Worm (Caenorhabditis elegans): Measurements from ENCODE around the gene nstp-7.

Gene nstp-7

ce11 chrV:576070-576469, 5.6 kb upstream of the nstp-7 start, which contains the start of gene K06H6.5:
K06H6.5 (plus strand) TSS chrV:576370.
- TF ChIP-seq hnd-1 (tag; optimal IDR thresholded peaks at IDR 0.05) (no peak), tbx-11 (GFP tag; IDR thresholded peaks at IDR 0.05) (no peak), ets-7 (tag; optimal IDR thresholded peaks at IDR 0.05) (no peak), tbx-37 (GFP tag; conservative IDR thresholded peaks at IDR 0.05) (no peak)

DNA sequence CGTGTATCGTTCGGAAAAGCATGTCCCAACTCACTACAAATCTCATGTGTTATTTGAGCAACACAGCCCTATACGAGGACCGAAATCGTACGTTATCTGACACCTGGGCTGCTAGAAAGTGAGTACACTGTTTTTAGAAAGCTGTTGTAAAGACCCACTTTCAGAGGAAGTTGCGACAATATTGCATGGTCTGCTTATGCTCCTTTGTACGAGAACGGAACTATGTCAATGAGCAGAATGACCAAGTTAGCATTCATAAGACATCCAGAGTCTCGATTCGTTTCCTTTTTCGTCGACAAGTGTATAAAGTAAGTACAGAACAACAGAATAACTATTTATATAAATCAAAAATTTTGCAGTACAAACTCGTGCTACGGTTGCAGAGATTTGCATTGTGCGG, 4.8 kb upstream of the nstp-7 start:
- TF ChIP-seq flt-1 (GFP tag; IDR thresholded peaks at IDR 0.05) (no peak), ama-1 (optimal IDR thresholded peaks at IDR 0.05) (no peak), scrt-1 (GFP tag; IDR thresholded peaks at IDR 0.05) (no peak), aly-1 (tag; optimal IDR thresholded peaks at IDR 0.05) (no peak), ceh-13 (GFP tag; optimal IDR thresholded peaks at IDR 0.05) (no peak), pes-1 (GFP tag; IDR thresholded peaks at IDR 0.05) (no peak), hmbx-1 (tag; optimal IDR thresholded peaks at IDR 0.05) (no peak), ets-7 (tag; optimal IDR thresholded peaks at IDR 0.05) (no peak), tbx-37 (GFP tag; conservative IDR thresholded peaks at IDR 0.05) (no peak), hnd-1 (tag; optimal IDR thresholded peaks at IDR 0.05) (no peak), ceh-36 (tag; optimal IDR thresholded peaks at IDR 0.05) (no peak)

ce11 chrV:578977-579376, 2.7 kb upstream of the nstp-7 start, which contains the start of gene K06H6.4:
K06H6.4 (plus strand) TSS chrV:579277.
- TF ChIP-seq hnd-1 (tag; optimal IDR thresholded peaks at IDR 0.05) (no peak), sea-1 (GFP tag; conservative IDR thresholded peaks at IDR 0.05) (no peak), tra-4 (tag; optimal IDR thresholded peaks at IDR 0.05) (no peak), aly-1 (tag; optimal IDR thresholded peaks at IDR 0.05) (no peak), scrt-1 (GFP tag; IDR thresholded peaks at IDR 0.05) (no peak), tbx-37 (GFP tag; conservative IDR thresholded peaks at IDR 0.05) (no peak), ceh-13 (GFP tag; optimal IDR thresholded peaks at IDR 0.05) (no peak), hmbx-1 (tag; optimal IDR thresholded peaks at IDR 0.05) (no peak), ets-7 (tag; optimal IDR thresholded peaks at IDR 0.05) (no peak), ama-1 (optimal IDR thresholded peaks at IDR 0.05) (no peak), ceh-36 (tag; optimal IDR thresholded peaks at IDR 0.05) (no peak), B0310.2 (tag; optimal IDR thresholded peaks at IDR 0.05) (no peak), tbx-11 (GFP tag; IDR thresholded peaks at IDR 0.05) (no peak), pes-1 (GFP tag; IDR thresholded peaks at IDR 0.05) (no peak), F13C5.2 (tag; optimal IDR thresholded peaks at IDR 0.05) (no peak), hmg-4 (GFP tag; optimal IDR thresholded peaks at IDR 0.05) (no peak), flt-1 (GFP tag; IDR thresholded peaks at IDR 0.05) (no peak)

ce11 chrV:585472-585871, 3.8 kb downstream of the nstp-7 start, which contains the start of gene K06H6.2:
K06H6.2 (plus strand) TSS chrV:585772.
- TF ChIP-seq ets-7 (tag; optimal IDR thresholded peaks at IDR 0.05) (no peak), aly-1 (tag; optimal IDR thresholded peaks at IDR 0.05) (no peak), hnd-1 (tag; optimal IDR thresholded peaks at IDR 0.05) (no peak), tbx-37 (GFP tag; conservative IDR thresholded peaks at IDR 0.05) (no peak), hmg-4 (GFP tag; optimal IDR thresholded peaks at IDR 0.05) (no peak), B0310.2 (tag; optimal IDR thresholded peaks at IDR 0.05) (no peak), tbx-11 (GFP tag; IDR thresholded peaks at IDR 0.05) (no peak), scrt-1 (GFP tag; IDR thresholded peaks at IDR 0.05) (no peak), hmbx-1 (tag; optimal IDR thresholded peaks at IDR 0.05) (no peak), tra-4 (tag; optimal IDR thresholded peaks at IDR 0.05) (no peak), flt-1 (GFP tag; IDR thresholded peaks at IDR 0.05) (no peak), sea-1 (GFP tag; conservative IDR thresholded peaks at IDR 0.05) (no peak), ama-1 (optimal IDR thresholded peaks at IDR 0.05) (no peak), ceh-36 (tag; optimal IDR thresholded peaks at IDR 0.05) (no peak), F13C5.2 (tag; optimal IDR thresholded peaks at IDR 0.05) (no peak), pes-1 (GFP tag; IDR thresholded peaks at IDR 0.05) (no peak), ceh-13 (GFP tag; optimal IDR thresholded peaks at IDR 0.05) (no peak)

DNA sequence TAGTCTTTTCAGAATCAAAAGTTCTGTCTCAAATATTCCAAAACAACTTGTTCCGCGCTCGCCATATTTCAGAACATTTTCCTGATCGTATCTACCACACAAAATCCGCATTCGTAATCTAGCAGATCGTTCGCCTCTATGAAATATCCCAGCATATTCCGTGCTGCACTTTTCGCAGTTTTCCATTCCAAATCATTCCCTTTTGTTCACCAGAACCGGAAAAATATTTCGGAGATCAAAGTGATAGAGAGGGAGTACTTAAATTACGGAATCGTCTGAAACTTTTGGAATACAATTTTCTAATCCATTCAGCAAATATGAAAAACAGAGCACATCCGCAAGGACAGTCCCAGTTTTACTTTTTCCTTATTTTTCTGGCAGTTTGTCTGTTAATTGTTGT, 6.1 kb downstream of the nstp-7 start, which contains the start of gene K06H6.1:
TSS of gene K06H6.1 (plus strand) at position 301 of the 400 bp plus-strand sequence.
- TF ChIP-seq ceh-36 (tag; optimal IDR thresholded peaks at IDR 0.05) (no peak), hmg-4 (GFP tag; optimal IDR thresholded peaks at IDR 0.05) (no peak), hnd-1 (tag; optimal IDR thresholded peaks at IDR 0.05) (no peak)

ce11 chrV:590182-590581, 8.5 kb downstream of the nstp-7 start, which contains the start of gene ZK488.6:
ZK488.6 (plus strand) TSS chrV:590482.
- no peak for TF ChIP-seq sea-1 (GFP tag; conservative IDR thresholded peaks at IDR 0.05)
- TF ChIP-seq hmbx-1 (tag; optimal IDR thresholded peaks at IDR 0.05): no peak
- TF ChIP-seq ceh-13 (GFP tag; optimal IDR thresholded peaks at IDR 0.05): no peak
- no peak for TF ChIP-seq aly-1 (tag; optimal IDR thresholded peaks at IDR 0.05)
- TF ChIP-seq tra-4 (tag; optimal IDR thresholded peaks at IDR 0.05): no peak
- TF ChIP-seq tbx-37 (GFP tag; conservative IDR thresholded peaks at IDR 0.05): no peak
- no peak for TF ChIP-seq B0310.2 (tag; optimal IDR thresholded peaks at IDR 0.05)
- TF ChIP-seq hmg-4 (GFP tag; optimal IDR thresholded peaks at IDR 0.05): no peak
- TF ChIP-seq hnd-1 (tag; optimal IDR thresholded peaks at IDR 0.05): no peak
- no peak for TF ChIP-seq scrt-1 (GFP tag; IDR thresholded peaks at IDR 0.05)

DNA sequence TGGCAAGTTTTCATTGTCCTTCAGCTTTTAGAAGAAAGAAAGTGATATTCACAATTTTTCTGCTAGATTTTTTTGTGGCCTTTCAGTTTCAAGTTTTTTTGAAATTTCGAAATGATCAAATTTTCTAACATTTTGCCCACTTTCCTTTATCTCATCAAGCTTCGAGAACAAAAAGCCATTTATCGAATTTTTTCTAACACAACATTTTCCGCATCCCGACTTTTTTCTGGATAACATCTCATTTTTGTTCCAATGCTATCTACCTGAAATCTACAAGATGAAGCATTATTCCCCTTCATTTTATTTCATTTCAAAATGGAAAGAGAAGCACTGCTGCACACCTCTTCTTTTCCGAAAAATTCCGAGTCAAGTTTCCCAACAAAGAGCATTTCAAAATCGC, 11.2 kb downstream of the nstp-7 start, which contains the start of gene ZK488.5:
TSS of gene ZK488.5 (plus strand) at position 301 of the 400 bp plus-strand sequence.
- TF ChIP-seq flt-1 (GFP tag; IDR thresholded peaks at IDR 0.05) (no peak), B0310.2 (tag; optimal IDR thresholded peaks at IDR 0.05) (no peak), ama-1 (optimal IDR thresholded peaks at IDR 0.05) (no peak), F13C5.2 (tag; optimal IDR thresholded peaks at IDR 0.05) (no peak), tbx-37 (GFP tag; conservative IDR thresholded peaks at IDR 0.05) (no peak), hmg-4 (GFP tag; optimal IDR thresholded peaks at IDR 0.05) (no peak), hmbx-1 (tag; optimal IDR thresholded peaks at IDR 0.05) (no peak), ceh-36 (tag; optimal IDR thresholded peaks at IDR 0.05) (no peak), pes-1 (GFP tag; IDR thresholded peaks at IDR 0.05) (no peak), sea-1 (GFP tag; conservative IDR thresholded peaks at IDR 0.05) (no peak), tra-4 (tag; optimal IDR thresholded peaks at IDR 0.05) (no peak), ceh-13 (GFP tag; optimal IDR thresholded peaks at IDR 0.05) (no peak), aly-1 (tag; optimal IDR thresholded peaks at IDR 0.05) (no peak)

DNA sequence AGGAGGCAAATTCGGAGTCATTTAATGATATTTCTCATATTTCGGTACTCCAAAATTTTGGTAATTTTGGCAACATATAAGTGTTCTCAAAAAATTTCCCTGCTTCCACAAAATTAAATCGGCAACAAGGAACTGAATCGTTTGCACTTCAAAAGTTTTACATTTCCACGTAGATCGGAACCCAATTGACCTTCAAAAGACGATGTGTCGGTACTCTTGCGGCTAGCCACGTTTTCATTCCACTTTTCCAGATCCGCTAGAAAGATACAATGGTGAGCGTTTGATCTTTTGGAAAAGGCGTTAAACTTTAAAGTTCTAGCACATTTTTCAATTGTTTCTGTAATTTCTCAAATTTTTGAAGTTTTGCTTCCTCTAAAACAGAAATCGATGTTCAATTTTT, 15.2 kb downstream of the nstp-7 start:
- TF ChIP-seq hnd-1 (tag; optimal IDR thresholded peaks at IDR 0.05): no peak
- no peak for TF ChIP-seq hmg-4 (GFP tag; optimal IDR thresholded peaks at IDR 0.05)
- TF ChIP-seq ets-7 (tag; optimal IDR thresholded peaks at IDR 0.05): no peak
- TF ChIP-seq sea-1 (GFP tag; conservative IDR thresholded peaks at IDR 0.05): no peak
- TF ChIP-seq aly-1 (tag; optimal IDR thresholded peaks at IDR 0.05): no peak
- TF ChIP-seq pes-1 (GFP tag; IDR thresholded peaks at IDR 0.05): no peak
- no peak for TF ChIP-seq scrt-1 (GFP tag; IDR thresholded peaks at IDR 0.05)
